Fruit fly (Drosophila melanogaster) whole organism, embryonic: ENCODE data around the gene CG17359.

ENCODE experiments used
- Abd-B ChIP-seq: fragments of 200-800 bp; sonication (Bioruptor generic); optimal IDR thresholded peaks from 2 replicates; lab custom pipeline; 2018; ENCODE audit warnings: missing biosample characterization, mild to moderate bottlenecking, missing genetic modification characterization, moderate library complexity
- Antp ChIP-seq: fragments of 200-800 bp; sonication (Bioruptor generic); optimal IDR thresholded peaks from 3 replicates; lab custom pipeline; 2016; ENCODE audit warnings: missing biosample characterization, missing genetic modification characterization
- Atf-2 ChIP-seq: fragments of 200-800 bp; sonication (Bioruptor generic); optimal IDR thresholded peaks from 2 replicates; lab custom pipeline; 2016; ENCODE audit warnings: missing biosample characterization, missing genetic modification characterization
- B-H2 ChIP-seq: fragments of 200-800 bp; sonication (Bioruptor generic); optimal IDR thresholded peaks from 2 replicates; lab custom pipeline; 2018; ENCODE audit warnings: missing biosample characterization, mild to moderate bottlenecking, missing genetic modification characterization
- Bdp1 ChIP-seq: fragments of 200-800 bp; sonication (Bioruptor generic); optimal IDR thresholded peaks from 3 replicates; lab custom pipeline; 2016; ENCODE audit warnings: missing biosample characterization, missing genetic modification characterization
- CG1024 ChIP-seq: fragments of 200-800 bp; sonication (Bioruptor generic); IDR thresholded peaks from 2 replicates; pipeline ENCODE4 v1.3.6; 2022; ENCODE audit warnings: missing biosample characterization, missing genetic modification characterization
- CG10267 ChIP-seq: fragments of 200-800 bp; sonication (Bioruptor generic); optimal IDR thresholded peaks from 2 replicates; lab custom pipeline; 2018; ENCODE audit warnings: missing biosample characterization, mild to moderate bottlenecking, missing genetic modification characterization, moderate library complexity
- CG10366 ChIP-seq: fragments of 200-800 bp; sonication (Bioruptor generic); IDR thresholded peaks from 2 replicates; pipeline ENCODE4 v1.3.6; 2022; ENCODE audit warnings: missing biosample characterization, missing genetic modification characterization
- CG10431 ChIP-seq: fragments of 200-800 bp; sonication (Bioruptor generic); optimal IDR thresholded peaks from 3 replicates; lab custom pipeline; 2018; ENCODE audit warnings: missing biosample characterization, mild to moderate bottlenecking, missing genetic modification characterization
- CG11398 ChIP-seq: fragments of 200-800 bp; sonication (Bioruptor generic); optimal IDR thresholded peaks from 2 replicates; lab custom pipeline; 2016; ENCODE audit warnings: missing biosample characterization, missing genetic modification characterization
- CG11696 ChIP-seq: fragments of 200-800 bp; sonication (Bioruptor generic); IDR thresholded peaks from 2 replicates; pipeline ENCODE4 v1.3.6; 2022; ENCODE audit warnings: missing biosample characterization, missing genetic modification characterization
- CG11723 ChIP-seq: fragments of 200-800 bp; sonication (Bioruptor generic); optimal IDR thresholded peaks from 2 replicates; lab custom pipeline; 2017; ENCODE audit warnings: missing biosample characterization, mild to moderate bottlenecking, missing genetic modification characterization
- CG12942 ChIP-seq: fragments of 200-800 bp; sonication (Bioruptor generic); optimal IDR thresholded peaks from 3 replicates; lab custom pipeline; 2016; ENCODE audit warnings: missing biosample characterization, missing genetic modification characterization
- CG15269 ChIP-seq: fragments of 200-800 bp; sonication (Bioruptor generic); optimal IDR thresholded peaks from 2 replicates; lab custom pipeline; 2018; ENCODE audit warnings: missing biosample characterization, mild to moderate bottlenecking, missing genetic modification characterization, moderate library complexity
- CG15601 ChIP-seq: fragments of 200-800 bp; sonication (Bioruptor generic); optimal IDR thresholded peaks from 3 replicates; lab custom pipeline; 2019; ENCODE audit warnings: missing biosample characterization, mild to moderate bottlenecking, missing genetic modification characterization, moderate library complexity
- CG18599 ChIP-seq: fragments of 200-800 bp; sonication (Bioruptor generic); optimal IDR thresholded peaks from 3 replicates; lab custom pipeline; 2017; ENCODE audit warnings: missing biosample characterization, missing genetic modification characterization, mild to moderate bottlenecking, moderate library complexity, missing genetic modification reagents
- CG18619 ChIP-seq: fragments of 200-800 bp; sonication (Bioruptor generic); optimal IDR thresholded peaks from 3 replicates; lab custom pipeline; 2017; ENCODE audit warnings: missing biosample characterization, mild to moderate bottlenecking, missing genetic modification characterization
- CG30020 ChIP-seq: fragments of 200-800 bp; optimal IDR thresholded peaks from 2 replicates; lab custom pipeline; 2019; ENCODE audit warnings: missing biosample characterization, mild to moderate bottlenecking, missing genetic modification characterization, moderate library complexity
- CG31388 ChIP-seq: fragments of 200-800 bp; sonication (Bioruptor generic); optimal IDR thresholded peaks from 2 replicates; lab custom pipeline; 2016; ENCODE audit warnings: missing biosample characterization, missing genetic modification characterization
- CG32772 ChIP-seq: fragments of 200-800 bp; sonication (Bioruptor generic); IDR thresholded peaks from 2 replicates; pipeline ENCODE4 v1.3.6; 2022; ENCODE audit warnings: missing biosample characterization, missing genetic modification characterization
- CG4617 ChIP-seq: fragments of 200-800 bp; sonication (Bioruptor generic); optimal IDR thresholded peaks from 3 replicates; lab custom pipeline; 2016; ENCODE audit warnings: missing biosample characterization, missing genetic modification characterization, borderline replicate concordance
- CG4730 ChIP-seq: fragments of 200-800 bp; sonication (Bioruptor generic); IDR thresholded peaks from 2 replicates; pipeline ENCODE4 v1.3.6; 2022; ENCODE audit warnings: missing biosample characterization, missing genetic modification characterization
- CG6254 ChIP-seq: fragments of 200-800 bp; sonication (Bioruptor generic); optimal IDR thresholded peaks from 3 replicates; lab custom pipeline; 2017; ENCODE audit warnings: mild to moderate bottlenecking, missing biosample characterization, missing genetic modification reagents, missing genetic modification characterization
- CG7372 ChIP-seq: fragments of 200-800 bp; sonication (Bioruptor generic); IDR thresholded peaks from 2 replicates; pipeline ENCODE4 v1.3.6; 2022; ENCODE audit warnings: missing biosample characterization, missing genetic modification characterization
- CG7963 ChIP-seq: fragments of 200-800 bp; sonication (Bioruptor generic); IDR thresholded peaks from 3 replicates; pipeline ENCODE4 v1.3.6; 2022; ENCODE audit warnings: missing biosample characterization, missing genetic modification characterization; ENCODE audit not compliant: partially characterized antibody
- CG7987 ChIP-seq: fragments of 200-800 bp; sonication (Bioruptor generic); optimal IDR thresholded peaks from 2 replicates; lab custom pipeline; 2018; ENCODE audit warnings: missing biosample characterization, mild to moderate bottlenecking, missing genetic modification characterization, moderate library complexity
- CoRest ChIP-seq: fragments of 200-800 bp; sonication (Bioruptor generic); optimal IDR thresholded peaks from 3 replicates; lab custom pipeline; 2018; ENCODE audit warnings: missing biosample characterization, mild to moderate bottlenecking, missing genetic modification characterization, moderate library complexity
- Fer2 ChIP-seq: fragments of 200-800 bp; sonication (Bioruptor generic); optimal IDR thresholded peaks from 2 replicates; lab custom pipeline; 2018; ENCODE audit warnings: missing biosample characterization, mild to moderate bottlenecking, missing genetic modification characterization, moderate library complexity
- GATAe ChIP-seq: fragments of 200-800 bp; sonication (Bioruptor generic); conservative IDR thresholded peaks from 2 replicates; pipeline ENCODE4 v1.3.6; 2022; ENCODE audit warnings: missing biosample characterization, missing genetic modification characterization
- HLH4C ChIP-seq: fragments of 200-800 bp; sonication (Bioruptor generic); IDR thresholded peaks from 3 replicates; pipeline ENCODE4 v1.3.6; 2022; ENCODE audit warnings: missing biosample characterization, missing genetic modification characterization; ENCODE audit not compliant: partially characterized antibody
- HLHmδ ChIP-seq: fragments of 200-800 bp; sonication (Bioruptor generic); optimal IDR thresholded peaks from 2 replicates; lab custom pipeline; 2018; ENCODE audit warnings: missing biosample characterization, mild to moderate bottlenecking, missing genetic modification characterization, moderate library complexity
- Myb ChIP-seq: fragments of 200-800 bp; sonication (Bioruptor generic); optimal IDR thresholded peaks from 2 replicates; lab custom pipeline; 2016; ENCODE audit warnings: missing biosample characterization, missing genetic modification characterization
- PHDP ChIP-seq: fragments of 200-800 bp; sonication (Bioruptor generic); optimal IDR thresholded peaks from 3 replicates; lab custom pipeline; 2018; ENCODE audit warnings: missing biosample characterization, mild to moderate bottlenecking, missing genetic modification characterization, moderate library complexity
- al ChIP-seq: fragments of 200-800 bp; sonication (Bioruptor generic); IDR thresholded peaks from 2 replicates; pipeline ENCODE4 v1.3.6; 2022; ENCODE audit warnings: missing biosample characterization, missing genetic modification characterization
- bbx ChIP-seq: fragments of 200-800 bp; sonication (Bioruptor generic); IDR thresholded peaks from 2 replicates; pipeline ENCODE4 v1.3.6; 2022; ENCODE audit warnings: missing biosample characterization, missing genetic modification characterization; ENCODE audit not compliant: partially characterized antibody
- crol ChIP-seq: fragments of 200-800 bp; sonication (Bioruptor generic); IDR thresholded peaks from 2 replicates; pipeline ENCODE4 v1.3.6; 2022; ENCODE audit warnings: missing biosample characterization, missing genetic modification characterization
- dmrt11E ChIP-seq: fragments of 200-800 bp; sonication (Bioruptor generic); optimal IDR thresholded peaks from 3 replicates; lab custom pipeline; 2018; ENCODE audit warnings: missing biosample characterization, mild to moderate bottlenecking, missing genetic modification characterization, moderate library complexity
- fd64A ChIP-seq: fragments of 200-800 bp; sonication (Bioruptor generic); optimal IDR thresholded peaks from 3 replicates; lab custom pipeline; 2018; ENCODE audit warnings: missing biosample characterization, mild to moderate bottlenecking, missing genetic modification characterization
- inv ChIP-seq: fragments of 200-800 bp; sonication (Bioruptor generic); IDR thresholded peaks from 2 replicates; pipeline ENCODE4 v1.3.6; 2022; ENCODE audit warnings: missing biosample characterization, missing genetic modification characterization; ENCODE audit not compliant: partially characterized antibody
- jing ChIP-seq: fragments of 200-800 bp; sonication (Bioruptor generic); optimal IDR thresholded peaks from 2 replicates; lab custom pipeline; 2018; ENCODE audit warnings: missing biosample characterization, mild to moderate bottlenecking, missing genetic modification characterization
- lov ChIP-seq, 2 experiments: fragments of 200-800 bp in 1 of 2; fragments of >200 bp in 1 of 2; sonication (Bioruptor generic) in 1 of 2; IDR thresholded peaks in 1 of 2; optimal IDR thresholded peaks in 1 of 2; 2 replicates in 1 of 2; 3 replicates in 1 of 2; pipeline versions ENCODE4 v1.3.6 to Lab custom; 2017 to 2022; ENCODE audit warnings: missing biosample characterization in 1 of 2, missing genetic modification characterization in 1 of 2
- nerfin-1 ChIP-seq: fragments of 200-800 bp; sonication (Bioruptor generic); optimal IDR thresholded peaks from 3 replicates; lab custom pipeline; 2019; ENCODE audit warnings: missing biosample characterization, mild to moderate bottlenecking, missing genetic modification characterization, moderate library complexity
- nom ChIP-seq: fragments of 200-800 bp; sonication (Bioruptor generic); optimal IDR thresholded peaks from 2 replicates; lab custom pipeline; 2017; ENCODE audit warnings: missing biosample characterization, missing genetic modification characterization, mild to moderate bottlenecking, moderate library complexity, missing genetic modification reagents
- org-1 ChIP-seq: fragments of 200-800 bp; sonication (Bioruptor generic); optimal IDR thresholded peaks from 2 replicates; lab custom pipeline; 2017; ENCODE audit warnings: missing biosample characterization, missing genetic modification characterization
- run ChIP-seq: fragments of 200-800 bp; sonication (Bioruptor generic); optimal IDR thresholded peaks from 3 replicates; lab custom pipeline; 2018; ENCODE audit warnings: missing biosample characterization, mild to moderate bottlenecking, missing genetic modification characterization
- slp2 ChIP-seq: fragments of 200-800 bp; sonication (Bioruptor generic); optimal IDR thresholded peaks from 2 replicates; lab custom pipeline; 2016; ENCODE audit warnings: missing biosample characterization, missing genetic modification characterization
- sqz ChIP-seq: fragments of 200-800 bp; sonication (Bioruptor generic); optimal IDR thresholded peaks from 3 replicates; lab custom pipeline; 2018; ENCODE audit warnings: missing biosample characterization, mild to moderate bottlenecking, missing genetic modification characterization
- tna ChIP-seq: fragments of 200-800 bp; sonication (Bioruptor generic); IDR thresholded peaks from 2 replicates; pipeline ENCODE4 v1.3.6; 2022; ENCODE audit warnings: missing biosample characterization, missing genetic modification characterization; ENCODE audit not compliant: partially characterized antibody
- ttk ChIP-seq: fragments of 200-800 bp; sonication (Bioruptor generic); IDR thresholded peaks from 2 replicates; pipeline ENCODE4 v2.1.2; 2022; ENCODE audit warnings: missing biosample characterization, missing genetic modification characterization
- zfh2 ChIP-seq: fragments of 200-800 bp; sonication (Bioruptor generic); optimal IDR thresholded peaks from 2 replicates; lab custom pipeline; 2016; ENCODE audit warnings: missing biosample characterization, missing genetic modification characterization

CG17359 gene

dm6 chr3L:14004041-14004407 is 5.0 kb upstream of the CG17359 start (continued):
- TF ChIP-seq PHDP (tag; lab: Kevin White, UChicago) (peak; percentile 35), CoRest (tag; lab: Kevin White, UChicago) (no peak), ttk (GFP tag; lab: Robert Waterston, UW) (no peak), CG32772 (GFP tag; lab: Robert Waterston, UW) (no peak), slp2 (no peak), zfh2 (GFP tag; lab: Kevin White, UChicago) (no peak), CG30020 (tag; lab: Kevin White, UChicago) (peak; percentile 4), GATAe (GFP tag; lab: Robert Waterston, UW) (no peak), CG1024 (GFP tag; lab: Robert Waterston, UW) (peak; percentile 51), Abd-B (GFP tag; lab: Kevin White, UChicago) (no peak), B-H2 (peak; percentile 74), CG18599 (GFP tag; lab: Kevin White, UChicago) (peak; percentile 24), jing (GFP tag; lab: Kevin White, UChicago) (no peak), CG4730 (GFP tag; lab: Robert Waterston, UW) (no peak), CG12942 (GFP tag; lab: Kevin White, UChicago) (no peak), sqz (GFP tag; lab: Kevin White, UChicago) (no peak), org-1 (GFP tag; lab: Kevin White, UChicago) (no peak), CG10431 (peak; percentile 48), dmrt11E (tag; lab: Kevin White, UChicago) (no peak), Fer2 (tag; lab: Kevin White, UChicago) (no peak), CG10366 (GFP tag; lab: Robert Waterston, UW) (peak; percentile 13; the same call in 1 of the 2 replicates), fd64A (no peak), bbx (GFP tag; lab: Robert Waterston, UW) (peak; percentile 25; the same call in 1 of the 2 replicates), HLH4C (GFP tag; lab: Robert Waterston, UW) (no peak), CG7987 (GFP tag; lab: Kevin White, UChicago) (peak; percentile 76), CG15269 (tag; lab: Kevin White, UChicago) (no peak), Myb (no peak), crol (GFP tag; lab: Robert Waterston, UW) (no peak), CG7963 (GFP tag; lab: Robert Waterston, UW) (no peak), CG6254 (peak; percentile 30), nom (GFP tag; lab: Kevin White, UChicago) (peak; percentile 42), run (no peak), CG11723 (GFP tag; lab: Kevin White, UChicago) (no peak), Bdp1 (GFP tag; lab: Kevin White, UChicago) (peak; percentile 30), Antp (GFP tag; lab: Kevin White, UChicago) (no peak), CG7372 (GFP tag; lab: Robert Waterston, UW) (no peak), CG11696 (no peak), inv (GFP tag; lab: Robert Waterston, UW) (no peak), Atf-2 (GFP tag; lab: Kevin White, UChicago) (no peak), tna (GFP tag; lab: Robert Waterston, UW) (no peak), CG10267 (tag; lab: Kevin White, UChicago) (peak; percentile 2), HLHmδ (GFP tag; lab: Kevin White, UChicago) (peak; percentile 68), CG4617 (peak; percentile 56), CG15601 (no peak), al (no peak), CG31388 (GFP tag; lab: Kevin White, UChicago) (no peak), nerfin-1 (tag; lab: Kevin White, UChicago) (peak; percentile 64), CG18619 (GFP tag; lab: Kevin White, UChicago) (no peak), lov (optimal IDR thresholded peaks at IDR 0.05; lab: Kevin White, UChicago) (no peak), lov (GFP tag; IDR thresholded peaks at IDR 0.05; lab: Robert Waterston, UW) (peak; percentile 82; the same call in 2 of the 3 replicates), CG11398 (GFP tag; lab: Kevin White, UChicago) (no peak)
